Worm (Caenorhabditis elegans): ENCODE data around the gene H21P03.10.
A peak's percentile ranks its signal among the peaks of the same experiment; 100 is the strongest.

The H21P03.10 gene

DNA sequence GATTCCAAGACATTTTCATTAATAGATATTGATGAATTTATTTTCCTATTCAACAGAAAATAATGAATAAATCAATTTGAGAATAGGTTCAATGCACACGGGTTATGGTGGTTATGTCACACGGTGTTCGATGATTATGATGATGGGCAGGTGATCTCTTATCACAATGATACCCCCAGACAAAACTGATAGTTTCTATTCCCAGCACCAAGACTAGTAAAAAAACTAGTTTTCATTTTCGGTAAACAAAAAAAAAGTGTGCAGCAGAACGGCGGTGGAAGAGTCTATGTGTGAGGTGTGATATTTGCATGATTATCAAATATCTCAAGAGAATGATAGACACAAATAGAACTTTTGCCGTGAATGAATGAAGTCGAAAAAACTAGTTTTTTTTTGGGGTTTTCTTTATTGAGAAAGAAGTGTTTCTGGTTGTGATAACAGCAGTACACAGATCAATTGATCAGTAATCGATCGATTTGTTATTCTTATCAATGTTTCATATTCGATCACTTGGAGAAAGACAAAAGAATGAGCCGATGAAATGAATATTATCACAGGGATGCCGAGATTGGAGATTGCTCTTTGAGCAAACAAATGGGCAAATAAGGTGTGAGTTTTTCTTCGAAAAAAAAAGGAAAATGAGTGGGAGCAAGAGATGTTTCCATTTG is 12.5 kb upstream of the H21P03.10 start (continued):
- no peak for TF ChIP-seq C34B4.2 (tag; optimal IDR thresholded peaks at IDR 0.05)
- no peak for TF ChIP-seq ces-1 (GFP tag; optimal IDR thresholded peaks at IDR 0.05)
- TF ChIP-seq zip-4 (GFP tag; optimal IDR thresholded peaks at IDR 0.05) = no peak
- peak; percentile 44; the same call in 1 of the 2 replicates for TF ChIP-seq grh-1 (GFP tag; IDR thresholded peaks at IDR 0.05)
- no peak for TF ChIP-seq xbp-1 (tag; optimal IDR thresholded peaks at IDR 0.05)
- no peak for TF ChIP-seq nhr-47 (tag; optimal IDR thresholded peaks at IDR 0.05)
- no peak for TF ChIP-seq nhr-237 (tag; optimal IDR thresholded peaks at IDR 0.05)
- no peak for TF ChIP-seq fkh-4 (tag; optimal IDR thresholded peaks at IDR 0.05; ENCODE audit: borderline replicate concordance)
- TF ChIP-seq F16B12.6 (tag; optimal IDR thresholded peaks at IDR 0.05) = no peak
- no peak for TF ChIP-seq hlh-17 (GFP tag; optimal IDR thresholded peaks at IDR 0.05; ENCODE audit: borderline replicate concordance)
- no peak for TF ChIP-seq pax-3 (tag; optimal IDR thresholded peaks at IDR 0.05)
- TF ChIP-seq lin-15B (tag; optimal IDR thresholded peaks at IDR 0.05) = no peak
- TF ChIP-seq unc-98 (GFP tag; IDR thresholded peaks at IDR 0.05) = no peak
- no peak for TF ChIP-seq unc-62 (GFP tag; optimal IDR thresholded peaks at IDR 0.05)
- TF ChIP-seq lin-39 (tag; optimal IDR thresholded peaks at IDR 0.05) = no peak
- peak; percentile 41 for TF ChIP-seq nhr-20 (tag; optimal IDR thresholded peaks at IDR 0.05)
- no peak for TF ChIP-seq nhr-12 (tag; optimal IDR thresholded peaks at IDR 0.05)
- no peak for TF ChIP-seq C04F5.9 (tag; optimal IDR thresholded peaks at IDR 0.05)
- TF ChIP-seq ceh-88 (GFP tag; IDR thresholded peaks at IDR 0.05) = no peak
- no peak for TF ChIP-seq nhr-28 (tag; optimal IDR thresholded peaks at IDR 0.05)
- no peak for TF ChIP-seq fkh-8 (tag; optimal IDR thresholded peaks at IDR 0.05)
- no peak for TF ChIP-seq mef-2 (tag; optimal IDR thresholded peaks at IDR 0.05)
- no peak for TF ChIP-seq unc-86 (tag; optimal IDR thresholded peaks at IDR 0.05)
- TF ChIP-seq fkh-10 (GFP tag; optimal IDR thresholded peaks at IDR 0.05) = no peak

DNA sequence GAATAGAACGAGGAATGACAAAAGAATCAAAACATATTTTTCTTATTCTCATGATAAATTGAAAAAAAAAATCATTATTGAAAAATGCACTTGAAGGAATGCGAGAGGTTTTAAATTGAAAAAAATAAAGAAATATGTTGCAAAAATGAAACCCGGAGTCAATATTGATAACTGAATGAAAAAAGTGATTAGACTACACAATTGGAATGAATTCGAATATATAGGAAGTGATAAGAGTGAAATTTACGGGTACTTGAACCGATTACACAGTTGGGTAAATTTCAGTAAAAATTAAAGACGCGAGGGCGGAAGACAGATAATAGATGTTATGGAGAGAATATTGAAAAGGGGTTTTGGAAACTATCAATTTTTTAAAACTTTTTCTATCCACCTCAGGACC is 11.4 kb upstream of the H21P03.10 start:
- TF ChIP-seq lir-3 (tag; optimal IDR thresholded peaks at IDR 0.05; ENCODE audit: poor library complexity) (no peak), elt-2 (tag; optimal IDR thresholded peaks at IDR 0.05) (peak; percentile 68), lin-39 (tag; optimal IDR thresholded peaks at IDR 0.05) (no peak), alr-1 (tag; optimal IDR thresholded peaks at IDR 0.05; ENCODE audit: borderline replicate concordance) (no peak), unc-62 (GFP tag; optimal IDR thresholded peaks at IDR 0.05) (no peak), lin-15B (tag; optimal IDR thresholded peaks at IDR 0.05) (no peak), unc-30 (tag; optimal IDR thresholded peaks at IDR 0.05) (no peak), nhr-90 (tag; optimal IDR thresholded peaks at IDR 0.05; ENCODE audit: poor library complexity) (no peak), ets-5 (GFP tag; IDR thresholded peaks at IDR 0.05) (no peak)

DNA sequence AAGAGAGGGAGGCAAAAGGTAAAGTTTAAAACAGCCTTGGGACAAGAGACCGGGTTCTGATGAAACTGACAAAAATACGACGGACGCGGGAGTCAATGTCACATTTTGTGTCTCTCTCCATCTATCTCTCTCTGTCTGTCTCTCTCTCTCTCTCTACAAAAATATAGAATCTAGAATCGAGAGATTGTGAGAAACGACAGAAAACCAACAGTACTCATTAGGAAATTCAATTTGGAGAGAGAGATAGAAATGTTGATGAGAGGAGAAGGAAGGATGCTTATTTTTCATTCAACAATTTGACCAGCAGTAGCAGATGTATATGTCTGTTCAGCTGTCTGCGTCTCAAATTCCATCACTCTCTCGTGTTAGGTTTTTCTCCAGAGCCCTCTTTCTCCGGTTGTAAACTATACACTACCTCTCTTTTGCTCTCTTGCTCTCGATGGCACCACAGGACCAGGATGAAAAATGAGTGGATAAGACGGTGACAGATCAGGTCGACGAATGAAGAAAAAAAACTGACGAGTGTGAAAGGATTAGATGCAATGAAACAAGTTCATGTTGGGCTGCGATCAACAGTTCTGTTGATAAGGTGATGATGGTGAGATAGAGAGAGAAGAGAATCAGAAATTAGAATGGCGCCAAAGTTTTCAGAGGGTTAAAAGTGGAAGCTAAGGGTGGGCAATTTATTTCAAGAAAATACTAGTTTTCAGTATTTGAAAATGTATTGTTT is 10.7 kb upstream of the H21P03.10 start:
- TF ChIP-seq snu-23 (GFP tag; optimal IDR thresholded peaks at IDR 0.05) (peak; percentile 84), ceh-90 (tag; optimal IDR thresholded peaks at IDR 0.05) (no peak), unc-98 (GFP tag; IDR thresholded peaks at IDR 0.05) (no peak), C34B4.2 (tag; optimal IDR thresholded peaks at IDR 0.05) (no peak), snpc-4 (tag; optimal IDR thresholded peaks at IDR 0.05) (peak; percentile 3), dpl-1 (GFP tag; optimal IDR thresholded peaks at IDR 0.05) (peak in 2 of 3 experiments; percentile 15 to 18), lin-15B (tag; optimal IDR thresholded peaks at IDR 0.05) (no peak), pax-3 (tag; optimal IDR thresholded peaks at IDR 0.05) (no peak), lin-14 (GFP tag; optimal IDR thresholded peaks at IDR 0.05) (peak; percentile 90), F16B12.6 (tag; optimal IDR thresholded peaks at IDR 0.05) (no peak), swsn-7 (tag; optimal IDR thresholded peaks at IDR 0.05) (peak; percentile 37), hlh-17 (GFP tag; optimal IDR thresholded peaks at IDR 0.05; ENCODE audit: borderline replicate concordance) (no peak), ceh-8 (GFP tag; optimal IDR thresholded peaks at IDR 0.05) (no peak), elt-3 (tag; optimal IDR thresholded peaks at IDR 0.05) (peak in 5 of 6 experiments; percentile 1 to 84 (median 64)), nhr-77 (tag; optimal IDR thresholded peaks at IDR 0.05) (no peak), ztf-4 (tag; optimal IDR thresholded peaks at IDR 0.05) (peak; percentile 74), xbp-1 (tag; optimal IDR thresholded peaks at IDR 0.05) (peak; percentile 13), nhr-237 (tag; optimal IDR thresholded peaks at IDR 0.05) (no peak), ets-5 (GFP tag; IDR thresholded peaks at IDR 0.05) (no peak), alr-1 (tag; optimal IDR thresholded peaks at IDR 0.05; ENCODE audit: borderline replicate concordance) (no peak), mdl-1 (tag; optimal IDR thresholded peaks at IDR 0.05) (no peak), unc-30 (tag; optimal IDR thresholded peaks at IDR 0.05) (no peak), pqm-1 (tag; optimal IDR thresholded peaks at IDR 0.05) (no peak), sup-37 (GFP tag; optimal IDR thresholded peaks at IDR 0.05) (no peak), C16A3.4 (tag; optimal IDR thresholded peaks at IDR 0.05) (peak; percentile 69), nhr-28 (tag; optimal IDR thresholded peaks at IDR 0.05) (no peak), dsc-1 (tag; optimal IDR thresholded peaks at IDR 0.05) (peak; percentile 22), elt-2 (tag; optimal IDR thresholded peaks at IDR 0.05) (no peak)

Data from whole organism, L1 larva.